Worm (Caenorhabditis elegans): ENCODE data around the gene Y69E1A.1.

- no peak for TF ChIP-seq hmg-20 (GFP tag; IDR thresholded peaks at IDR 0.05)
- no peak for TF ChIP-seq snpc-4 (GFP tag; optimal IDR thresholded peaks at IDR 0.05)
- no peak for TF ChIP-seq snpc-4 (tag; optimal IDR thresholded peaks at IDR 0.05)
- TF ChIP-seq ama-1 (optimal IDR thresholded peaks at IDR 0.05): no peak
- TF ChIP-seq ama-1 (GFP tag; optimal IDR thresholded peaks at IDR 0.05): no peak
- no peak for TF ChIP-seq unc-130 (GFP tag; optimal IDR thresholded peaks at IDR 0.05)
- no peak for TF ChIP-seq ekl-4 (GFP tag; IDR thresholded peaks at IDR 0.05)
Observed at ce11 chrIV:10950363-10951214, 1.9 kb upstream of the Y69E1A.1 start.

Data from whole organism, young adult.